Worm (Caenorhabditis elegans) whole organism, early embryonic: ENCODE data around the gene cyd-1.

Experiments used
- B0310.2 ChIP-seq: sonication (generic microtip); optimal IDR thresholded peaks from 2 replicates; lab custom pipeline; 2016; ENCODE audit warnings: mild to moderate bottlenecking, missing genetic modification characterization, missing compliant biosample characterization
- F13C5.2 ChIP-seq: sonication (generic microtip); optimal IDR thresholded peaks from 2 replicates; lab custom pipeline; 2017; ENCODE audit warnings: mild to moderate bottlenecking, missing genetic modification characterization, inconsistent platforms, missing compliant biosample characterization
- ama-1 ChIP-seq: fragments of 150-350 bp; optimal IDR thresholded peaks from 2 replicates; lab custom pipeline; 2014
- ceh-13 ChIP-seq: fragments of 200-800 bp; sonication (Bioruptor generic); optimal IDR thresholded peaks from 2 replicates; lab custom pipeline; 2018; ENCODE audit warnings: mild to moderate bottlenecking, missing genetic modification characterization, missing compliant biosample characterization
- ets-7 ChIP-seq: sonication (generic microtip); optimal IDR thresholded peaks from 2 replicates; lab custom pipeline; 2016; ENCODE audit warnings: missing genotype, missing genetic modification characterization, missing compliant biosample characterization
- flt-1 ChIP-seq: fragments of 200-800 bp; sonication (Bioruptor generic); IDR thresholded peaks from 2 replicates; pipeline ENCODE4 v1.3.6; 2022; ENCODE audit warnings: missing genetic modification characterization, missing compliant biosample characterization
- hmbx-1 ChIP-seq: sonication (generic microtip); optimal IDR thresholded peaks from 2 replicates; lab custom pipeline; 2016; ENCODE audit warnings: mild to moderate bottlenecking, missing genetic modification characterization, missing compliant biosample characterization
- scrt-1 ChIP-seq: fragments of 200-800 bp; sonication (Bioruptor generic); IDR thresholded peaks from 2 replicates; pipeline ENCODE4 v1.3.6; 2022; ENCODE audit warnings: missing genetic modification characterization, missing compliant biosample characterization
- tbx-11 ChIP-seq: fragments of 200-800 bp; sonication (Bioruptor generic); IDR thresholded peaks from 2 replicates; pipeline ENCODE4 v1.3.6; 2022; ENCODE audit warnings: missing genetic modification characterization, missing compliant biosample characterization
- tra-4 ChIP-seq: sonication (generic microtip); optimal IDR thresholded peaks from 2 replicates; lab custom pipeline; 2017; ENCODE audit warnings: missing genetic modification characterization, missing compliant biosample characterization

ce11 chrII:13013966-13014365 lies 33.6 kb downstream of the cyd-1 start, which contains the start of gene F18A11.5:
- TF ChIP-seq ceh-13 (GFP tag; lab: Kevin White, UChicago): no peak
- TF ChIP-seq B0310.2 (tag; lab: Kevin White, UChicago): no peak
- TF ChIP-seq ama-1 (lab: Kevin White, UChicago): no peak
- no peak for TF ChIP-seq flt-1 (GFP tag; lab: Robert Waterston, UW)
- no peak for TF ChIP-seq F13C5.2 (tag; lab: Kevin White, UChicago)
- no peak for TF ChIP-seq ets-7
- no peak for TF ChIP-seq tra-4 (tag; lab: Kevin White, UChicago)
- no peak for TF ChIP-seq scrt-1
- TF ChIP-seq tbx-11: no peak
- no peak for TF ChIP-seq hmbx-1
